Worm (Caenorhabditis elegans) whole organism, L3 larva: Measurements from ENCODE around the gene C02G6.3.

Experiments used
- R02D3.7 ChIP-seq: fragments of 150-350 bp; optimal IDR thresholded peaks from 2 replicates; lab custom pipeline; 2014; ENCODE audit warnings: missing biosample characterization, missing genetic modification characterization
- ZK546.5 ChIP-seq: sonication (generic microtip); optimal IDR thresholded peaks from 2 replicates; lab custom pipeline; 2017; ENCODE audit warnings: missing biosample characterization, missing genetic modification characterization
- aly-2 ChIP-seq: fragments of 150-350 bp; optimal IDR thresholded peaks from 2 replicates; lab custom pipeline; 2014; ENCODE audit warnings: missing biosample characterization, missing genetic modification characterization
- ama-1 ChIP-seq: fragments of 150-350 bp; optimal IDR thresholded peaks from 2 replicates; lab custom pipeline; 2018
- ceh-16 ChIP-seq: sonication (generic microtip); optimal IDR thresholded peaks from 2 replicates; lab custom pipeline; 2017; ENCODE audit warnings: missing biosample characterization, missing genetic modification characterization
- ceh-28 ChIP-seq: fragments of 150-350 bp; optimal IDR thresholded peaks from 2 replicates; lab custom pipeline; 2014; ENCODE audit warnings: missing biosample characterization, missing genetic modification reagents, missing genetic modification characterization
- ceh-82 ChIP-seq: fragments of 150-350 bp; optimal IDR thresholded peaks from 2 replicates; lab custom pipeline; 2014; ENCODE audit warnings: missing biosample characterization, missing genetic modification characterization
- daf-12 ChIP-seq: fragments of 150-350 bp; optimal IDR thresholded peaks from 2 replicates; lab custom pipeline; 2014; ENCODE audit warnings: missing biosample characterization, missing genetic modification reagents, missing genetic modification characterization
- egl-27 ChIP-seq: sonication (generic microtip); optimal IDR thresholded peaks from 4 replicates; lab custom pipeline; 2017; ENCODE audit warnings: missing biosample characterization, missing genetic modification reagents, missing genetic modification characterization
- elt-3 ChIP-seq, 3 experiments: fragments of 150-350 bp in 1 of 3; sonication (generic microtip) in 2 of 3; optimal IDR thresholded peaks; 2 replicates in 2 of 3; 4 replicates in 1 of 3; lab custom pipeline; 2014 to 2017; ENCODE audit warnings: missing biosample characterization in 3 of 3, missing genetic modification characterization in 3 of 3
- fkh-10 ChIP-seq: sonication (generic microtip); optimal IDR thresholded peaks from 2 replicates; lab custom pipeline; 2017; ENCODE audit warnings: missing biosample characterization, missing genetic modification reagents, missing genetic modification characterization
- fkh-2 ChIP-seq: fragments of 150-350 bp; optimal IDR thresholded peaks from 2 replicates; lab custom pipeline; 2014; ENCODE audit warnings: missing biosample characterization, missing genetic modification reagents, missing genetic modification characterization
- fos-1 ChIP-seq: fragments of 150-350 bp; optimal IDR thresholded peaks from 2 replicates; lab custom pipeline; 2014; ENCODE audit warnings: missing biosample characterization, missing genetic modification characterization
- hmg-11 ChIP-seq: sonication (generic microtip); optimal IDR thresholded peaks from 2 replicates; lab custom pipeline; 2016; ENCODE audit warnings: missing genetic modification characterization, missing compliant biosample characterization
- jun-1 ChIP-seq: fragments of 150-350 bp; optimal IDR thresholded peaks from 2 replicates; lab custom pipeline; 2014; ENCODE audit warnings: missing biosample characterization, missing genetic modification reagents, missing genetic modification characterization
- lin-15B ChIP-seq: fragments of 150-350 bp; optimal IDR thresholded peaks from 2 replicates; lab custom pipeline; 2014; ENCODE audit warnings: missing biosample characterization, missing genetic modification characterization
- lin-39 ChIP-seq: fragments of 150-350 bp; optimal IDR thresholded peaks from 2 replicates; lab custom pipeline; 2018; ENCODE audit warnings: missing biosample characterization, missing genetic modification reagents, missing genetic modification characterization
- lsy-12 ChIP-seq: sonication (generic microtip); optimal IDR thresholded peaks from 2 replicates; lab custom pipeline; 2016; ENCODE audit warnings: mild to moderate bottlenecking, missing genetic modification characterization, missing compliant biosample characterization
- mdl-1 ChIP-seq: fragments of 150-350 bp; optimal IDR thresholded peaks from 2 replicates; lab custom pipeline; 2014; ENCODE audit warnings: missing biosample characterization, missing genetic modification characterization
- mml-1 ChIP-seq: fragments of 150-350 bp; sonication (generic microtip); optimal IDR thresholded peaks from 3 replicates; lab custom pipeline; 2014; ENCODE audit warnings: missing biosample characterization, missing genetic modification characterization
- nhr-11 ChIP-seq: fragments of 150-350 bp; optimal IDR thresholded peaks from 2 replicates; lab custom pipeline; 2014; ENCODE audit warnings: missing biosample characterization, missing genetic modification characterization
- nhr-12 ChIP-seq: fragments of 150-350 bp; optimal IDR thresholded peaks from 2 replicates; lab custom pipeline; 2014; ENCODE audit warnings: missing biosample characterization, missing genetic modification characterization
- nhr-23 ChIP-seq: fragments of 150-350 bp; optimal IDR thresholded peaks from 2 replicates; lab custom pipeline; 2014; ENCODE audit warnings: missing biosample characterization, missing genetic modification reagents, missing genetic modification characterization
- nhr-237 ChIP-seq: fragments of 150-350 bp; optimal IDR thresholded peaks from 2 replicates; lab custom pipeline; 2014; ENCODE audit warnings: missing biosample characterization, missing genetic modification characterization
- nhr-25 ChIP-seq: sonication (generic microtip); optimal IDR thresholded peaks from 2 replicates; lab custom pipeline; 2017; ENCODE audit warnings: missing biosample characterization, missing genetic modification characterization
- nhr-43 ChIP-seq: sonication (generic microtip); optimal IDR thresholded peaks from 2 replicates; lab custom pipeline; 2016; ENCODE audit warnings: mild to moderate bottlenecking, missing genetic modification characterization, missing compliant biosample characterization; ENCODE audit not compliant: poor library complexity, severe bottlenecking
- nhr-76 ChIP-seq: fragments of 150-350 bp; sonication (generic microtip); optimal IDR thresholded peaks from 5 replicates; lab custom pipeline; 2014; ENCODE audit warnings: missing biosample characterization, missing genetic modification characterization
- nhr-77 ChIP-seq: fragments of 150-350 bp; optimal IDR thresholded peaks from 2 replicates; lab custom pipeline; 2014; ENCODE audit warnings: missing biosample characterization, missing genetic modification characterization
- pha-4 ChIP-seq: fragments of 150-350 bp; optimal IDR thresholded peaks from 2 replicates; lab custom pipeline; 2014; ENCODE audit warnings: missing biosample characterization, missing genetic modification reagents, missing genetic modification characterization
- pqm-1 ChIP-seq: fragments of 150-350 bp; optimal IDR thresholded peaks from 2 replicates; lab custom pipeline; 2017; ENCODE audit warnings: missing biosample characterization, missing genetic modification characterization, inconsistent platforms
- sea-2 ChIP-seq: fragments of 150-350 bp; sonication (generic microtip); optimal IDR thresholded peaks from 4 replicates; lab custom pipeline; 2014; ENCODE audit warnings: missing biosample characterization, missing genetic modification reagents, missing genetic modification characterization
- skn-1 ChIP-seq: fragments of 150-350 bp; optimal IDR thresholded peaks from 2 replicates; lab custom pipeline; 2014; ENCODE audit warnings: missing biosample characterization, missing genetic modification characterization
- snpc-4 ChIP-seq: fragments of 150-350 bp; optimal IDR thresholded peaks from 2 replicates; lab custom pipeline; 2014; ENCODE audit warnings: missing biosample characterization, missing genetic modification characterization
- unc-39 ChIP-seq: sonication (generic microtip); optimal IDR thresholded peaks from 4 replicates; lab custom pipeline; 2017; ENCODE audit warnings: missing biosample characterization, missing genetic modification characterization
- unc-62 ChIP-seq: fragments of 150-350 bp; sonication (generic microtip); optimal IDR thresholded peaks from 4 replicates; lab custom pipeline; 2014; ENCODE audit warnings: missing biosample characterization, missing genetic modification reagents, missing genetic modification characterization
- zag-1 ChIP-seq: fragments of 150-350 bp; optimal IDR thresholded peaks from 2 replicates; lab custom pipeline; 2014; ENCODE audit warnings: missing biosample characterization, missing genetic modification characterization
- ztf-11 ChIP-seq: fragments of 150-350 bp; optimal IDR thresholded peaks from 2 replicates; lab custom pipeline; 2014; ENCODE audit warnings: missing biosample characterization, missing genetic modification characterization

Gene C02G6.3

ce11 chrV:5888820-5889219, 8.7 kb downstream of the C02G6.3 start:
- no peak for TF ChIP-seq hmg-11 (tag; lab: Kevin White, UChicago)
- no peak for TF ChIP-seq R02D3.7
- no peak for TF ChIP-seq nhr-76 (tag; lab: Kevin White, UChicago)
- TF ChIP-seq lin-39 (tag; lab: Kevin White, UChicago): peak; percentile 79

- no peak for TF ChIP-seq lsy-12 (tag; lab: Kevin White, UChicago)
- TF ChIP-seq aly-2 (tag; lab: Kevin White, UChicago): no peak
- TF ChIP-seq ceh-16 (tag; lab: Kevin White, UChicago): no peak
- no peak for TF ChIP-seq hmg-11 (tag; lab: Kevin White, UChicago)
- no peak for TF ChIP-seq unc-39 (tag; lab: Kevin White, UChicago)
- TF ChIP-seq daf-12 (tag; lab: Kevin White, UChicago): no peak
- no peak for TF ChIP-seq ceh-82 (tag; lab: Kevin White, UChicago)
- no peak for TF ChIP-seq jun-1 (tag; lab: Kevin White, UChicago)
- TF ChIP-seq pha-4 (tag; lab: Kevin White, UChicago): no peak
- no peak for TF ChIP-seq pqm-1 (tag; lab: Kevin White, UChicago)
Measured at ce11 chrV:5891204-5891603, 11.0 kb downstream of the C02G6.3 start.

ce11 chrV:5893015-5893414, 12.9 kb downstream of the C02G6.3 start, which contains the start of gene C04E6.7:
Gene C04E6.7 (plus strand): TSS chrV:5893315.
- no peak for TF ChIP-seq nhr-43 (tag; lab: Kevin White, UChicago)
- no peak for TF ChIP-seq nhr-11 (tag; lab: Kevin White, UChicago)
- TF ChIP-seq ceh-28: no peak
- no peak for TF ChIP-seq sea-2 (GFP tag; lab: Kevin White, UChicago)
- TF ChIP-seq lin-39 (tag; lab: Kevin White, UChicago): no peak
- TF ChIP-seq zag-1 (tag; lab: Kevin White, UChicago): no peak
- no peak for TF ChIP-seq fkh-2
- no peak for TF ChIP-seq ztf-11
- no peak for TF ChIP-seq jun-1 (tag; lab: Kevin White, UChicago)
- TF ChIP-seq ZK546.5 (tag; lab: Kevin White, UChicago): no peak
- TF ChIP-seq ceh-82 (tag; lab: Kevin White, UChicago): no peak
- no peak for TF ChIP-seq nhr-77 (tag; lab: Kevin White, UChicago)
- no peak for TF ChIP-seq hmg-11 (tag; lab: Kevin White, UChicago)

- TF ChIP-seq elt-3 (tag; optimal IDR thresholded peaks at IDR 0.05; lab: Kevin White, UChicago) (no peak), nhr-11 (tag; lab: Kevin White, UChicago) (no peak), nhr-12 (no peak), jun-1 (tag; lab: Kevin White, UChicago) (no peak), egl-27 (no peak), lin-15B (tag; lab: Kevin White, UChicago) (no peak), mdl-1 (tag; lab: Kevin White, UChicago) (no peak), fkh-2 (no peak), nhr-25 (tag; lab: Kevin White, UChicago) (no peak), mml-1 (tag; lab: Kevin White, UChicago) (no peak), aly-2 (tag; lab: Kevin White, UChicago) (no peak), nhr-76 (tag; lab: Kevin White, UChicago) (no peak), ama-1 (lab: Kevin White, UChicago) (no peak), ceh-82 (tag; lab: Kevin White, UChicago) (no peak), unc-62 (GFP tag; lab: Kevin White, UChicago) (no peak), nhr-43 (tag; lab: Kevin White, UChicago) (no peak), ceh-16 (tag; lab: Kevin White, UChicago) (no peak)
- TF ChIP-seq, all 47 proteins: peak for 0
Measured at ce11 chrV:5895021-5895420, 14.9 kb downstream of the C02G6.3 start, which contains the start of gene grd-9. Gene grd-9 (plus strand): TSS chrV:5895321.

- no peak for TF ChIP-seq fkh-10
- TF ChIP-seq snpc-4 (tag; lab: Kevin White, UChicago): no peak
- TF ChIP-seq nhr-12: no peak
- no peak for TF ChIP-seq skn-1 (tag; lab: Kevin White, UChicago)
- no peak for TF ChIP-seq fos-1 (tag; lab: Kevin White, UChicago)
- no peak for TF ChIP-seq nhr-237 (tag; lab: Kevin White, UChicago)
- no peak for TF ChIP-seq nhr-23 (tag; lab: Kevin White, UChicago)
- no peak for TF ChIP-seq fkh-2
- no peak for TF ChIP-seq ceh-82 (tag; lab: Kevin White, UChicago)
Measured at ce11 chrV:5899940-5900339, 19.8 kb downstream of the C02G6.3 start, which contains the start of gene srd-16. Gene srd-16 (minus strand): TSS chrV:5900040.
